Worm (Caenorhabditis elegans): ENCODE results near the gene eat-4.

ce11 chrIII:9153809-9154208 is 17.1 kb downstream of the eat-4 start, which contains the start of gene nhl-1:
- no peak for TF ChIP-seq aly-1 (tag; optimal IDR thresholded peaks at IDR 0.05)
- TF ChIP-seq tbx-37 (GFP tag; conservative IDR thresholded peaks at IDR 0.05), result no peak
- TF ChIP-seq F13C5.2 (tag; optimal IDR thresholded peaks at IDR 0.05), result no peak
- no peak for TF ChIP-seq scrt-1 (GFP tag; IDR thresholded peaks at IDR 0.05)
- TF ChIP-seq tra-4 (tag; optimal IDR thresholded peaks at IDR 0.05), result no peak
- TF ChIP-seq pes-1 (GFP tag; IDR thresholded peaks at IDR 0.05), result no peak
- no peak for TF ChIP-seq sea-1 (GFP tag; conservative IDR thresholded peaks at IDR 0.05)
- no peak for TF ChIP-seq ets-7 (tag; optimal IDR thresholded peaks at IDR 0.05)
- TF ChIP-seq ama-1 (optimal IDR thresholded peaks at IDR 0.05), result no peak
- no peak for TF ChIP-seq hmbx-1 (tag; optimal IDR thresholded peaks at IDR 0.05)
- no peak for TF ChIP-seq B0310.2 (tag; optimal IDR thresholded peaks at IDR 0.05)

All from whole organism, early embryonic.